Worm (Caenorhabditis elegans) whole organism, L4 larva: ENCODE measurements around the gene fut-1.

Source experiments
- D1046.2 ChIP-seq: fragments of 200-800 bp; sonication (Bioruptor generic); IDR thresholded peaks from 2 replicates; pipeline ENCODE4 v1.3.6; 2022; ENCODE audit warnings: missing genetic modification characterization, missing compliant biosample characterization
- R02D3.7 ChIP-seq: fragments of 150-350 bp; sonication (generic microtip); optimal IDR thresholded peaks from 3 replicates; lab custom pipeline; 2014; ENCODE audit warnings: missing biosample characterization, missing genetic modification characterization
- ZK546.5 ChIP-seq, 2 experiments: sonication (generic microtip); optimal IDR thresholded peaks; 2 replicates each; lab custom pipeline; 2017; ENCODE audit warnings: missing biosample characterization in 2 of 2, missing genetic modification characterization in 2 of 2
- cey-2 ChIP-seq: sonication (generic microtip); optimal IDR thresholded peaks from 3 replicates; lab custom pipeline; 2017; ENCODE audit warnings: missing genetic modification characterization, mild to moderate bottlenecking, missing compliant biosample characterization, antibody characterized with exemption, borderline replicate concordance; ENCODE audit not compliant: insufficient read depth
- daf-12 ChIP-seq: fragments of 150-350 bp; optimal IDR thresholded peaks from 2 replicates; lab custom pipeline; 2014; ENCODE audit warnings: missing biosample characterization, missing genetic modification reagents, missing genetic modification characterization
- lin-13 ChIP-seq: fragments of 150-350 bp; optimal IDR thresholded peaks from 2 replicates; lab custom pipeline; 2014; ENCODE audit warnings: missing biosample characterization, missing genetic modification reagents, missing genetic modification characterization
- nhr-11 ChIP-seq: fragments of 150-350 bp; optimal IDR thresholded peaks from 2 replicates; lab custom pipeline; 2014; ENCODE audit warnings: missing biosample characterization, missing genetic modification characterization
- skn-1 ChIP-seq: fragments of 150-350 bp; optimal IDR thresholded peaks from 2 replicates; lab custom pipeline; 2014; ENCODE audit warnings: missing biosample characterization, missing genetic modification characterization
- spr-3 ChIP-seq: fragments of 200-800 bp; sonication (Bioruptor generic); optimal IDR thresholded peaks from 2 replicates; lab custom pipeline; 2018; ENCODE audit warnings: mild to moderate bottlenecking, missing genetic modification characterization, missing compliant biosample characterization

ce11 chrII:8794072-8794471 is 34.7 kb upstream of the fut-1 start, which contains the start of gene F07H5.7:
- TF ChIP-seq skn-1 (tag; lab: Kevin White, UChicago) (no peak), R02D3.7 (tag; lab: Kevin White, UChicago) (no peak), cey-2 (tag; lab: Kevin White, UChicago) (no peak), ZK546.5 (tag; optimal IDR thresholded peaks at IDR 0.05; lab: Kevin White, UChicago) (no peak), lin-13 (GFP tag; lab: Kevin White, UChicago) (no peak), D1046.2 (GFP tag; lab: Robert Waterston, UW) (no peak), spr-3 (no peak), daf-12 (tag; lab: Kevin White, UChicago) (no peak), nhr-11 (no peak)
